Fruit fly (Drosophila melanogaster) whole organism, pupa: ENCODE results near the gene CG43153.

Experiments used
- CG10348 ChIP-seq: fragments of 200-800 bp; sonication (Bioruptor generic); IDR thresholded peaks from 2 replicates; pipeline ENCODE4 v1.3.6; 2022; ENCODE audit warnings: missing biosample characterization, missing genetic modification characterization
- CG12605 ChIP-seq: fragments of 200-800 bp; sonication (Bioruptor generic); IDR thresholded peaks from 2 replicates; pipeline ENCODE4 v1.3.6; 2022; ENCODE audit warnings: missing biosample characterization, missing genetic modification characterization
- CG13204 ChIP-seq: fragments of 200-800 bp; sonication (Bioruptor generic); optimal IDR thresholded peaks from 2 replicates; lab custom pipeline; 2018; ENCODE audit warnings: missing biosample characterization, mild to moderate bottlenecking, missing genetic modification characterization, moderate library complexity
- CG14655 ChIP-seq: fragments of 200-800 bp; sonication (Bioruptor generic); optimal IDR thresholded peaks from 3 replicates; lab custom pipeline; 2017; ENCODE audit warnings: mild to moderate bottlenecking, missing biosample characterization, missing genetic modification reagents, missing genetic modification characterization
- CG15710 ChIP-seq: fragments of 200-800 bp; sonication (Bioruptor generic); optimal IDR thresholded peaks from 2 replicates; lab custom pipeline; 2018; ENCODE audit warnings: missing biosample characterization, mild to moderate bottlenecking, missing genetic modification characterization, moderate library complexity
- CG17806 ChIP-seq: fragments of 200-800 bp; sonication (Bioruptor generic); optimal IDR thresholded peaks from 2 replicates; lab custom pipeline; 2018; ENCODE audit warnings: missing biosample characterization, mild to moderate bottlenecking, missing genetic modification characterization, moderate library complexity
- CG32121 ChIP-seq: fragments of 200-800 bp; sonication (Bioruptor generic); IDR thresholded peaks from 2 replicates; pipeline ENCODE4 v1.3.6; 2022; ENCODE audit warnings: missing biosample characterization, missing genetic modification characterization
- CG34367 ChIP-seq: fragments of 200-800 bp; sonication (Bioruptor generic); optimal IDR thresholded peaks from 2 replicates; lab custom pipeline; 2018; ENCODE audit warnings: missing biosample characterization, mild to moderate bottlenecking, missing genetic modification characterization
- CG4496 ChIP-seq: fragments of 200-800 bp; sonication (Bioruptor generic); IDR thresholded peaks from 3 replicates; pipeline ENCODE4 v1.3.6; 2022; ENCODE audit warnings: missing biosample characterization, missing genetic modification characterization
- CG8159 ChIP-seq: fragments of 200-800 bp; sonication (Bioruptor generic); optimal IDR thresholded peaks from 3 replicates; lab custom pipeline; 2018; ENCODE audit warnings: missing biosample characterization, mild to moderate bottlenecking, missing genetic modification characterization, moderate library complexity
- CG8301 ChIP-seq: fragments of 200-800 bp; sonication (Bioruptor generic); optimal IDR thresholded peaks from 2 replicates; lab custom pipeline; 2018; ENCODE audit warnings: missing biosample characterization, mild to moderate bottlenecking, missing genetic modification characterization
- CG9948 ChIP-seq: fragments of 200-800 bp; sonication (Bioruptor generic); optimal IDR thresholded peaks from 2 replicates; lab custom pipeline; 2018; ENCODE audit warnings: missing biosample characterization, mild to moderate bottlenecking, missing genetic modification characterization, moderate library complexity
- D1 ChIP-seq: fragments of 200-800 bp; sonication (Bioruptor generic); optimal IDR thresholded peaks from 2 replicates; lab custom pipeline; 2018; ENCODE audit warnings: missing biosample characterization, mild to moderate bottlenecking, missing genetic modification characterization, moderate library complexity
- EcR ChIP-seq: fragments of 200-800 bp; sonication (Bioruptor generic); optimal IDR thresholded peaks from 3 replicates; lab custom pipeline; 2019; ENCODE audit warnings: missing biosample characterization, missing genetic modification characterization, mild to moderate bottlenecking, moderate library complexity, missing genetic modification reagents
- Ets98B ChIP-seq: fragments of 200-800 bp; sonication (Bioruptor generic); IDR thresholded peaks from 2 replicates; pipeline ENCODE4 v1.3.6; 2022; ENCODE audit warnings: missing biosample characterization, missing genetic modification characterization
- Pif1A ChIP-seq: fragments of 200-800 bp; sonication (Bioruptor generic); optimal IDR thresholded peaks from 3 replicates; lab custom pipeline; 2016; ENCODE audit warnings: missing biosample characterization, missing genetic modification characterization
- Pif1B ChIP-seq: fragments of 200-800 bp; sonication (Bioruptor generic); optimal IDR thresholded peaks from 3 replicates; lab custom pipeline; 2016; ENCODE audit warnings: missing biosample characterization, missing genetic modification characterization
- Snoo ChIP-seq: fragments of 200-800 bp; sonication (Bioruptor generic); optimal IDR thresholded peaks from 3 replicates; lab custom pipeline; 2017; ENCODE audit warnings: missing biosample characterization, mild to moderate bottlenecking, missing genetic modification characterization, inconsistent platforms
- fd96Ca ChIP-seq: fragments of 200-800 bp; sonication (Bioruptor generic); IDR thresholded peaks from 3 replicates; pipeline ENCODE4 v1.3.6; 2022; ENCODE audit warnings: missing biosample characterization, missing genetic modification characterization
- gl ChIP-seq: fragments of 200-800 bp; sonication (Bioruptor generic); optimal IDR thresholded peaks from 2 replicates; lab custom pipeline; 2018; ENCODE audit warnings: missing biosample characterization, mild to moderate bottlenecking, missing genetic modification characterization
- rn ChIP-seq: fragments of 200-800 bp; sonication (Bioruptor generic); IDR thresholded peaks from 2 replicates; pipeline ENCODE4 v1.3.6; 2022; ENCODE audit warnings: missing biosample characterization, missing genetic modification characterization

The CG43153 gene

DNA sequence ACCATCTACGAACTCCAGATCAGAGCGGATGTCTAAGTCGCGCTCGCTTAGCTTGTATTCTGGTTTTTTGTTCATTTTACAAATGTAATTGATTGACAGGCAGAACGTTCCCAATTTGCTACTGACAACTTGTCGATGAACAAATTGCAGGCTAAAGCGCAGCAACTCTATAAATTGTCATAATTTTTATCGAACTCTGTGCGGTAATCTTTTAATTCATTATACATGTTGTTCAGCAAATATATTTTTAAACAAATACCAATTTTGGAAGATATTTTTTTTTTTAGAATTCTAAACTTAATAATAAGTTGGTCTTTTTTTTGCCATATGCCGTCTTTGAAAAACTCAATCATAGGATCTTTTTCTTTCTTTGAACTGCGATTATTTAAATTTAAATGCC is 1.4 kb downstream of the CG43153 start, which contains the start of gene CG14930:
TSS of gene CG14930 (minus strand) at position 101 of the 400 bp plus-strand sequence.
- TF ChIP-seq Ets98B (GFP tag; lab: Robert Waterston, UW) (no peak), fd96Ca (no peak), CG15710 (no peak), D1 (no peak), Pif1B (GFP tag; lab: Kevin White, UChicago) (no peak), CG17806 (tag; lab: Kevin White, UChicago) (no peak)
- TF ChIP-seq, all 21 proteins: peak for 0

DNA sequence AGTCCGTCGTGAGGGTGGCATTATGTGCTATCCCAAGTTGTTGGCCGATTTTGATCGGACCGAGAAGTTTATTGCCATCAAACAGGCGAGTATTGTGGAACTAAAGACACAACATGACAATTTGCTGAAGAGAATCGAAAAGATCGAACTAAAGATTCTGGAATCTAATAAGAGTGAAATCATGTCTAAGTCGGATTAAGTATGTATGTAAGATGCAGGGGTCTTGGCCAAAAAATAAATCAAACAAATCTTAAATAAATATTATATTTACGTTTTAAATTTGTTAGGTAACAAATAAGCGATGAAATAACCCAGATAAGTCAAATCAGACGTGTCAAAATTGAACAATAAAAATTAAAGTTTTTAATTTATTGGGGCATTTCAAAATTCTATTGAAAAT is 3.0 kb downstream of the CG43153 start, which contains the start of gene CG14929:
TSS of gene CG14929 (plus strand) at position 301 of the 400 bp plus-strand sequence.
- TF ChIP-seq CG17806 (tag; lab: Kevin White, UChicago) (no peak), Pif1B (GFP tag; lab: Kevin White, UChicago) (no peak), CG13204 (GFP tag; lab: Kevin White, UChicago) (no peak), CG14655 (GFP tag; lab: Kevin White, UChicago) (no peak), CG9948 (tag; lab: Kevin White, UChicago) (no peak), EcR (no peak), Ets98B (GFP tag; lab: Robert Waterston, UW) (no peak), gl (tag; lab: Kevin White, UChicago) (no peak), Snoo (tag; lab: Kevin White, UChicago) (no peak), CG10348 (GFP tag; lab: Robert Waterston, UW) (no peak), CG8159 (tag; lab: Kevin White, UChicago) (no peak), D1 (no peak), rn (GFP tag; lab: Robert Waterston, UW) (no peak), CG8301 (tag; lab: Kevin White, UChicago) (no peak), CG34367 (tag; lab: Kevin White, UChicago) (no peak), CG4496 (GFP tag; lab: Robert Waterston, UW) (no peak), CG12605 (GFP tag; lab: Robert Waterston, UW) (no peak), fd96Ca (no peak)
- TF ChIP-seq, all 21 proteins: peak for 0

DNA sequence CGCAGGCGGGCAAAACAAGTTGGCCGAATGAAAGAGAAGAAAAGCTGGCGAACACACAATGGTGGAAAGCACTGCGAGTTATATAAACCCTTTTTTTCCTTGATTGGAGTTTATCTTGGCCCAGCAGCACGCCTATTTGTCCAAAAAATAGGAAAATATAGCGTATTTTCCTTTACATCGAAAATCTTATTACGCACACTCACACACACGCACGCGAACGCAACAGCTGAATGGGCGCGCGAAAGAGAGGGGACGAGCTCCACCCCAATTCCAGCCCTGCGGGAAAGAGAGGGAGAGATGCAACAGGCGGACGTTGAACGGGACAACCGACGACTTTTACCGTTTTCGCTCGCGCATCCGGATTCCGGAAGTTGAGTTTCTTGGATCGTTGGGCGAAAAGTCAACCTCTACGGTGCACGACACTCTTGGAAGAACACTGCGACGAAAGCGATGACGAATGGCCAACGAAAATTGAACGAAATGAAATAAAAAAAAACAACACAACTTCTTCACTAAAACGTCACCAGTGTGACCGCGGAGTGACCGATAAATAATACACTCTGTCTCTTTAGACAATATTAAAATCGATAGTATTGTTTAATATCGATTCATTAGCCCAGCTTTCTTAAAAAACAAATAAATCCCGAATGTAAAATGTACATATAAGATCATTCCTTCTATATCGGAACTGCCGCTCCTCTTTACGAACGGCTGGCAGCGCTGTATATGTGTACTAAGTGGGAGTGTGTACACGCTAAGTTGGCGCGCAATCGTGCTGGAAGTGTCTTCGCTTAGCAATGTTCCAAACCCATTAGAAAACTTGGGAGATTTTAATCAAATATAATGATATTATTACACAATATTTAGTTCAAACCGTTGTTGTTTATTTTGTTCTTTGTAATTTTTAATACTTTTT is 5.8 kb downstream of the CG43153 start, which contains the start of the genes Dlg5 and CG4970:
TSS of gene Dlg5 (minus strand) at position 556 of the 916 bp plus-strand sequence.
TSS of gene CG4970 (plus strand) at position 866 of the 916 bp plus-strand sequence.
- TF ChIP-seq CG14655 (GFP tag; lab: Kevin White, UChicago) (no peak), Ets98B (GFP tag; lab: Robert Waterston, UW) (0 out of 2 replicates have a peak, but pooled peaks have one; percentile 11), CG4496 (GFP tag; lab: Robert Waterston, UW) (peak; percentile 64; the same call in 1 of the 3 replicates), CG34367 (tag; lab: Kevin White, UChicago) (peak; percentile 25), EcR (peak; percentile 73), rn (GFP tag; lab: Robert Waterston, UW) (no peak), CG12605 (GFP tag; lab: Robert Waterston, UW) (peak; percentile 67)

DNA sequence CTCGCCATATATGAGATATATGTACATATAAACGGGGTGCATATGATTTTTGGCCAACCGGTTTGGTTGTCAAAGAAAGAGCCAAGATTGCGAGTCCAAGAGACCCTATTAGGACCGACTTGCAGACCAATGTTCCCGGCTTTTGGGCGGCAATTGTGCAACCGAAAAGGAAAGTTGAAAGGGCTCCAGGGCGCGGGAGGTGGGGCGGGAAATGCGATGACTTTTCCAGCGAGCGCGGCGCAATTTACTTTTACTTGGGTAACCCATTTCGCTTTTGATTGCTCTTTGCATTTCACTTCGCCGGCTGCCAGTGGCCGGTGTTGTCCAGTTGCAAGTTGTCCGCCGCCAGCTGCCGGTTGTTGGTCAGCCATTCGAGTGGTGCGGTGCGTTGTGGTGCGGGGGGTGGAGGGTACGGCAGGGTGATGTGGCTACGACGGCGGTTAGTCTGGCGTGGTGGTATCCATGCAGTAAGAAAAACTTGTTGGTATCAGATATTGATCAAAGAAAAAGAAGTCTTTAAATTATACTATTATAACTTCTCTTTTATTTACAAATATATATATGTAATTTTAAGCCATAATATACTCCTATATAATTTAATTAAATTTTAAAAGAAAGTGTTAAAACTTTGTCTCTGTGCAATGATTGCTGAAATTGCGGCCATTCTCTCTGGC is 17.5 kb downstream of the CG43153 start:
- TF ChIP-seq Pif1A (GFP tag; lab: Kevin White, UChicago) (no peak), rn (GFP tag; lab: Robert Waterston, UW) (no peak), CG9948 (tag; lab: Kevin White, UChicago) (no peak), Ets98B (GFP tag; lab: Robert Waterston, UW) (peak; percentile 80), CG8159 (tag; lab: Kevin White, UChicago) (no peak), CG4496 (GFP tag; lab: Robert Waterston, UW) (peak; percentile 60; the same call in 2 of the 3 replicates), CG32121 (GFP tag; lab: Robert Waterston, UW) (peak; percentile 81), fd96Ca (peak; percentile 61; the same call in 1 of the 3 replicates), CG14655 (GFP tag; lab: Kevin White, UChicago) (no peak)

DNA sequence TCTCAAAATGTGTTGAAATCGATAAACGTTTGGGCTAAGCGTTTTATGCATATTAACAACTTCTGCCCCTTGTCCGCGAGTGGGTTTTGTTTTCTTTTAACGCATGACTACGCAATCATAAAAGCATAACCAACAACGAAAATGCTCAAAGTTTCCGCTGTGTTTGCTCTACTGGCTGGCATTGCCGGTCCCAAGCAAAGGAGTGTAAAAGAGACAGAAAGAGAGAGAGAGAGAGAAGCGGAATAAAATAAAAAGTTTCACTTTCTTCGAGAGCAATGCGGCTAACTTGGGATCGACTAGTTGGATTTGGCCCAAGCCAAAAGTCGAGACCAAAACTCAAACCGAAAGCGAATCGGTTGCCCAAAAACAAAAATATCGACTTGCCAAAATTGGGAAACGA is 19.9 kb downstream of the CG43153 start:
- TF ChIP-seq CG15710 (no peak), Pif1A (GFP tag; lab: Kevin White, UChicago) (no peak), CG4496 (GFP tag; lab: Robert Waterston, UW) (no peak), CG17806 (tag; lab: Kevin White, UChicago) (no peak), Ets98B (GFP tag; lab: Robert Waterston, UW) (no peak), gl (tag; lab: Kevin White, UChicago) (no peak), CG8301 (tag; lab: Kevin White, UChicago) (no peak), CG32121 (GFP tag; lab: Robert Waterston, UW) (no peak)
